Fruit fly (Drosophila melanogaster) whole organism, prepupa: ENCODE measurements around the gene CG8945.
A peak's percentile ranks its signal among the peaks of the same experiment; 100 is the strongest.

Experiments
- CG10631 ChIP-seq: fragments of 200-800 bp; sonication (Bioruptor generic); optimal IDR thresholded peaks from 2 replicates; lab custom pipeline; 2016; ENCODE audit warnings: missing biosample characterization, missing genetic modification characterization
- CG10669 ChIP-seq: fragments of 200-800 bp; sonication (Bioruptor generic); optimal IDR thresholded peaks from 3 replicates; lab custom pipeline; 2018; ENCODE audit warnings: missing biosample characterization, mild to moderate bottlenecking, missing genetic modification characterization, moderate library complexity
- CG11294 ChIP-seq: fragments of 200-800 bp; sonication (Bioruptor generic); IDR thresholded peaks from 2 replicates; pipeline ENCODE4 v1.3.6; 2022; ENCODE audit warnings: missing biosample characterization, missing genetic modification characterization
- CG11762 ChIP-seq: fragments of 200-800 bp; sonication (Bioruptor generic); optimal IDR thresholded peaks from 3 replicates; lab custom pipeline; 2016; ENCODE audit warnings: missing biosample characterization, missing genetic modification characterization; ENCODE audit not compliant: insufficient read depth
- CG11902 ChIP-seq: fragments of 200-800 bp; sonication (Bioruptor generic); optimal IDR thresholded peaks from 3 replicates; lab custom pipeline; 2016; ENCODE audit warnings: missing biosample characterization, missing genetic modification characterization
- CG15336 ChIP-seq: fragments of 200-800 bp; sonication (Bioruptor generic); IDR thresholded peaks from 2 replicates; pipeline ENCODE4 v1.3.6; 2022; ENCODE audit warnings: missing biosample characterization, missing genetic modification characterization
- CG3032 ChIP-seq: fragments of 200-800 bp; optimal IDR thresholded peaks from 2 replicates; lab custom pipeline; 2019; ENCODE audit warnings: missing biosample characterization, mild to moderate bottlenecking, missing genetic modification characterization, moderate library complexity
- CG32006 ChIP-seq: fragments of 200-800 bp; sonication (Bioruptor generic); optimal IDR thresholded peaks from 3 replicates; lab custom pipeline; 2017; ENCODE audit warnings: missing biosample characterization, mild to moderate bottlenecking, missing genetic modification characterization
- CG34406 ChIP-seq: fragments of 200-800 bp; sonication (Bioruptor generic); optimal IDR thresholded peaks from 3 replicates; lab custom pipeline; 2016; ENCODE audit warnings: missing biosample characterization, missing genetic modification characterization
- CG3919 ChIP-seq: fragments of 200-800 bp; sonication (Bioruptor generic); optimal IDR thresholded peaks from 3 replicates; lab custom pipeline; 2016; ENCODE audit warnings: missing biosample characterization, missing genetic modification characterization
- CG6276 ChIP-seq: fragments of 200-800 bp; sonication (Bioruptor generic); optimal IDR thresholded peaks from 2 replicates; lab custom pipeline; 2017; ENCODE audit warnings: missing biosample characterization, mild to moderate bottlenecking, missing genetic modification characterization
- CG6854 ChIP-seq: fragments of 200-800 bp; sonication (Bioruptor generic); optimal IDR thresholded peaks from 2 replicates; lab custom pipeline; 2017; ENCODE audit warnings: missing biosample characterization, mild to moderate bottlenecking, missing genetic modification characterization
- CG7368 ChIP-seq: fragments of 200-800 bp; sonication (Bioruptor generic); optimal IDR thresholded peaks from 3 replicates; lab custom pipeline; 2016; ENCODE audit warnings: missing biosample characterization, missing genetic modification characterization
- CG8119 ChIP-seq: fragments of 200-800 bp; sonication (Bioruptor generic); IDR thresholded peaks from 3 replicates; pipeline ENCODE4 v1.3.6; 2022; ENCODE audit warnings: missing biosample characterization, missing genetic modification characterization
- CG8319 ChIP-seq: fragments of 200-800 bp; sonication (Bioruptor generic); optimal IDR thresholded peaks from 3 replicates; lab custom pipeline; 2016; ENCODE audit warnings: missing biosample characterization, missing genetic modification characterization
- CG8632 ChIP-seq: fragments of 200-800 bp; sonication (Bioruptor generic); optimal IDR thresholded peaks from 3 replicates; lab custom pipeline; 2016; ENCODE audit warnings: missing biosample characterization, missing genetic modification characterization
- CG9139 ChIP-seq: fragments of 200-800 bp; sonication (Bioruptor generic); optimal IDR thresholded peaks from 3 replicates; lab custom pipeline; 2017; ENCODE audit warnings: missing biosample characterization, mild to moderate bottlenecking, missing genetic modification characterization
- Eip75B ChIP-seq: fragments of 200-800 bp; sonication (Bioruptor generic); optimal IDR thresholded peaks from 3 replicates; lab custom pipeline; 2016; ENCODE audit warnings: missing biosample characterization, missing genetic modification characterization
- Eip78C ChIP-seq: fragments of 200-800 bp; sonication (Bioruptor generic); peaks from one replicate; lab custom pipeline; 2016; ENCODE audit warnings: missing biosample characterization, missing genetic modification characterization
- Eip93F ChIP-seq: fragments of 200-800 bp; sonication (Bioruptor generic); optimal IDR thresholded peaks from 2 replicates; lab custom pipeline; 2016; ENCODE audit warnings: missing biosample characterization, mild to moderate bottlenecking, missing genetic modification characterization
- Ets21C ChIP-seq: fragments of 200-800 bp; sonication (Bioruptor generic); optimal IDR thresholded peaks from 3 replicates; lab custom pipeline; 2016; ENCODE audit warnings: missing biosample characterization, missing genetic modification characterization
- Ets96B ChIP-seq: fragments of 200-800 bp; optimal IDR thresholded peaks from 2 replicates; lab custom pipeline; 2019; ENCODE audit warnings: missing biosample characterization, mild to moderate bottlenecking, missing genetic modification characterization, moderate library complexity
- Gug ChIP-seq: fragments of 200-800 bp; sonication (Bioruptor generic); IDR thresholded peaks from 2 replicates; pipeline ENCODE4 v1.3.6; 2022; ENCODE audit warnings: missing biosample characterization, missing genetic modification characterization
- Hr38 ChIP-seq: sonication (Bioruptor generic); optimal IDR thresholded peaks from 2 replicates; lab custom pipeline; 2016; ENCODE audit warnings: missing biosample characterization, missing genetic modification characterization
- Hr39 ChIP-seq: fragments of 200-800 bp; sonication (Bioruptor generic); optimal IDR thresholded peaks from 2 replicates; lab custom pipeline; 2016; ENCODE audit warnings: missing biosample characterization, missing genetic modification characterization
- Hr4 ChIP-seq: fragments of 200-800 bp; sonication (Bioruptor generic); optimal IDR thresholded peaks from 3 replicates; lab custom pipeline; 2016; ENCODE audit warnings: missing biosample characterization, missing genetic modification characterization
- Lpt ChIP-seq: fragments of 200-800 bp; sonication (Bioruptor generic); optimal IDR thresholded peaks from 3 replicates; lab custom pipeline; 2016; ENCODE audit warnings: missing biosample characterization, missing genetic modification characterization
- Met ChIP-seq: fragments of 200-800 bp; sonication (Bioruptor generic); optimal IDR thresholded peaks from 3 replicates; lab custom pipeline; 2016; ENCODE audit warnings: missing biosample characterization, missing genetic modification characterization
- OdsH ChIP-seq: fragments of 200-800 bp; sonication (Bioruptor generic); optimal IDR thresholded peaks from 3 replicates; lab custom pipeline; 2016; ENCODE audit warnings: missing biosample characterization, missing genetic modification characterization
- Smox ChIP-seq: fragments of 200-800 bp; sonication (Bioruptor generic); optimal IDR thresholded peaks from 3 replicates; lab custom pipeline; 2016; ENCODE audit warnings: missing biosample characterization, missing genetic modification characterization
- Sox14 ChIP-seq: fragments of 200-800 bp; sonication (Bioruptor generic); optimal IDR thresholded peaks from 3 replicates; lab custom pipeline; 2016; ENCODE audit warnings: missing biosample characterization, missing genetic modification characterization
- acj6 ChIP-seq: fragments of 200-800 bp; sonication (Bioruptor generic); optimal IDR thresholded peaks from 3 replicates; lab custom pipeline; 2016; ENCODE audit warnings: missing biosample characterization, missing genetic modification characterization
- cyc ChIP-seq: fragments of 200-800 bp; sonication (Bioruptor generic); optimal IDR thresholded peaks from 3 replicates; lab custom pipeline; 2016; ENCODE audit warnings: missing biosample characterization, missing genetic modification characterization
- dac ChIP-seq: fragments of 200-800 bp; sonication (Bioruptor generic); optimal IDR thresholded peaks from 2 replicates; lab custom pipeline; 2017; ENCODE audit warnings: missing biosample characterization, mild to moderate bottlenecking, missing genetic modification characterization
- dsx ChIP-seq: fragments of 200-800 bp; optimal IDR thresholded peaks from 3 replicates; lab custom pipeline; 2019; ENCODE audit warnings: missing biosample characterization, mild to moderate bottlenecking, missing genetic modification characterization, moderate library complexity; ENCODE audit not compliant: poor library complexity, severe bottlenecking
- eg ChIP-seq: fragments of 200-800 bp; sonication (Bioruptor generic); IDR thresholded peaks from 3 replicates; pipeline ENCODE4 v1.3.6; 2022; ENCODE audit warnings: missing biosample characterization, missing genetic modification characterization
- esn ChIP-seq: fragments of 200-800 bp; sonication (Bioruptor generic); optimal IDR thresholded peaks from 2 replicates; lab custom pipeline; 2016; ENCODE audit warnings: missing biosample characterization, mild to moderate bottlenecking, missing genetic modification characterization, moderate library complexity
- fkh ChIP-seq: fragments of 200-800 bp; sonication (Bioruptor generic); optimal IDR thresholded peaks from 3 replicates; lab custom pipeline; 2017; ENCODE audit warnings: missing biosample characterization, mild to moderate bottlenecking, missing genetic modification characterization, moderate library complexity
- lz ChIP-seq: fragments of 200-800 bp; sonication (Bioruptor generic); optimal IDR thresholded peaks from 3 replicates; lab custom pipeline; 2016; ENCODE audit warnings: missing biosample characterization, missing genetic modification characterization
- pdm3 ChIP-seq: fragments of 200-800 bp; sonication (Bioruptor generic); optimal IDR thresholded peaks from 3 replicates; lab custom pipeline; 2016; ENCODE audit warnings: missing biosample characterization, missing genetic modification characterization
- salr ChIP-seq, 2 experiments: fragments of 200-800 bp; sonication (Bioruptor generic); optimal IDR thresholded peaks; 3 replicates each; lab custom pipeline; 2016 to 2018; ENCODE audit warnings: missing biosample characterization in 2 of 2, missing genetic modification characterization in 2 of 2, mild to moderate bottlenecking in 1 of 2
- spab ChIP-seq: fragments of 200-800 bp; sonication (Bioruptor generic); optimal IDR thresholded peaks from 2 replicates; lab custom pipeline; 2017; ENCODE audit warnings: missing biosample characterization, mild to moderate bottlenecking, missing genetic modification characterization, missing genetic modification reagents
- ss ChIP-seq, 2 experiments: fragments of 200-800 bp; sonication (Bioruptor generic); optimal IDR thresholded peaks; 2 replicates in 1 of 2; 3 replicates in 1 of 2; lab custom pipeline; 2017 to 2018; ENCODE audit warnings: mild to moderate bottlenecking in 2 of 2, missing biosample characterization in 2 of 2, missing genetic modification characterization in 2 of 2, moderate library complexity in 1 of 2
- svp ChIP-seq: fragments of 200-800 bp; sonication (Bioruptor generic); peaks from one replicate; lab custom pipeline; 2016; ENCODE audit warnings: missing biosample characterization, missing genetic modification characterization
- topi ChIP-seq: fragments of 200-800 bp; sonication (Bioruptor generic); optimal IDR thresholded peaks from 3 replicates; lab custom pipeline; 2016; ENCODE audit warnings: missing biosample characterization, missing genetic modification characterization
- vri ChIP-seq: fragments of 200-800 bp; sonication (Bioruptor generic); optimal IDR thresholded peaks from 3 replicates; lab custom pipeline; 2016; ENCODE audit warnings: missing biosample characterization, mild to moderate bottlenecking, missing genetic modification characterization

The CG8945 gene

dm6 chrX:17129733-17130466 lies 42.4 kb upstream of the CG8945 start (continued):
- TF ChIP-seq esn (GFP tag; lab: Kevin White, UChicago) (peak; percentile 53), svp (GFP tag; lab: Kevin White, UChicago) (peak; percentile 49), CG6276 (peak; percentile 69), CG11294 (GFP tag; lab: Robert Waterston, UW) (0 out of 2 replicates have a peak, but pooled peaks have one; percentile 31), Met (peak; percentile 50), vri (GFP tag; lab: Kevin White, UChicago) (peak; percentile 82), CG10669 (GFP tag; lab: Kevin White, UChicago) (peak; percentile 35), eg (GFP tag; lab: Robert Waterston, UW) (no peak; the same call in 2 of the 3 replicates), OdsH (GFP tag; lab: Kevin White, UChicago) (peak; percentile 63)

- TF ChIP-seq Hr4 (peak; percentile 21), CG8119 (GFP tag; lab: Robert Waterston, UW) (peak; percentile 32; the same call in 1 of the 3 replicates), Eip93F (GFP tag; lab: Kevin White, UChicago) (no peak), CG11762 (peak; percentile 10), ss (GFP tag; optimal IDR thresholded peaks at IDR 0.05; lab: Kevin White, UChicago) (peak; percentile 67 to 71), dsx (peak; percentile 8), CG8319 (GFP tag; lab: Kevin White, UChicago) (no peak), CG34406 (GFP tag; lab: Kevin White, UChicago) (peak; percentile 20), CG32006 (GFP tag; lab: Kevin White, UChicago) (peak; percentile 29), CG7368 (GFP tag; lab: Kevin White, UChicago) (peak; percentile 9), acj6 (peak; percentile 13), Ets21C (GFP tag; lab: Kevin White, UChicago) (peak; percentile 15), OdsH (GFP tag; lab: Kevin White, UChicago) (peak; percentile 31), eg (GFP tag; lab: Robert Waterston, UW) (no peak; the same call in 2 of the 3 replicates), Sox14 (GFP tag; lab: Kevin White, UChicago) (no peak), Ets96B (tag; lab: Kevin White, UChicago) (peak; percentile 58), esn (GFP tag; lab: Kevin White, UChicago) (peak; percentile 44), CG11902 (GFP tag; lab: Kevin White, UChicago) (peak; percentile 13), spab (peak; percentile 19), CG6854 (GFP tag; lab: Kevin White, UChicago) (no peak), CG3919 (GFP tag; lab: Kevin White, UChicago) (peak; percentile 29), Hr39 (GFP tag; lab: Kevin White, UChicago) (no peak), CG6276 (peak; percentile 47), Smox (GFP tag; lab: Kevin White, UChicago) (peak; percentile 15), cyc (GFP tag; lab: Kevin White, UChicago) (peak; percentile 40), CG9139 (peak; percentile 44), topi (GFP tag; lab: Kevin White, UChicago) (peak; percentile 45), CG3032 (peak; percentile 43), Gug (GFP tag; lab: Robert Waterston, UW) (no peak), Hr38 (GFP tag; lab: Kevin White, UChicago) (no peak), salr (GFP tag; optimal IDR thresholded peaks at IDR 0.05; lab: Kevin White, UChicago) (peak in 1 of 2 experiments; percentile 40), pdm3 (GFP tag; lab: Kevin White, UChicago) (no peak), fkh (peak; percentile 69), lz (no peak), svp (GFP tag; lab: Kevin White, UChicago) (peak; percentile 85), CG8632 (GFP tag; lab: Kevin White, UChicago) (peak; percentile 10), CG10631 (GFP tag; lab: Kevin White, UChicago) (peak; percentile 2), CG15336 (GFP tag; lab: Robert Waterston, UW) (peak; percentile 54), Eip78C (peak; percentile 87), dac (GFP tag; lab: Kevin White, UChicago) (no peak), CG11294 (GFP tag; lab: Robert Waterston, UW) (no peak), Lpt (no peak), Eip75B (GFP tag; lab: Kevin White, UChicago) (peak; percentile 24)
Observed at dm6 chrX:17125017-17125821, 37.7 kb upstream of the CG8945 start.
